Worm (Caenorhabditis elegans): Measurements from ENCODE around the gene nhr-13.
A peak's percentile ranks its signal among the peaks of the same experiment; 100 is the strongest.

- TF ChIP-seq ZK546.5 (tag; optimal IDR thresholded peaks at IDR 0.05) (no peak), nhr-25 (tag; optimal IDR thresholded peaks at IDR 0.05) (no peak), egl-27 (tag; optimal IDR thresholded peaks at IDR 0.05) (no peak), blmp-1 (tag; optimal IDR thresholded peaks at IDR 0.05; ENCODE audit: insufficient read depth) (no peak), mbf-1 (tag; optimal IDR thresholded peaks at IDR 0.05) (no peak), sma-3 (GFP tag; optimal IDR thresholded peaks at IDR 0.05) (no peak), nhr-237 (tag; optimal IDR thresholded peaks at IDR 0.05) (no peak), ztf-11 (tag; optimal IDR thresholded peaks at IDR 0.05) (no peak), aly-2 (tag; optimal IDR thresholded peaks at IDR 0.05) (no peak), fos-1 (tag; optimal IDR thresholded peaks at IDR 0.05) (peak; percentile 5), peb-1 (tag; optimal IDR thresholded peaks at IDR 0.05) (no peak)
Observed at ce11 chrV:2201240-2201639, 9.0 kb downstream of the nhr-13 start, which contains the start of gene cyp-32B1.
